Worm (Caenorhabditis elegans) whole organism, young adult: ENCODE measurements around the gene sre-7.
A peak's percentile ranks its signal among the peaks of the same experiment; 100 is the strongest.

ENCODE experiments used
- B0019.2 ChIP-seq: fragments of 200-800 bp; sonication (Bioruptor generic); conservative IDR thresholded peaks from 2 replicates; pipeline ENCODE4 v1.3.6; 2022; ENCODE audit warnings: missing genetic modification reagents, missing genetic modification characterization, missing compliant biosample characterization
- B0035.1 ChIP-seq: sonication (generic microtip); optimal IDR thresholded peaks from 2 replicates; lab custom pipeline; 2016; ENCODE audit warnings: missing genetic modification characterization, mild to moderate bottlenecking, missing compliant biosample characterization, missing genotype, missing genetic modification reagents
- F33H1.4 ChIP-seq: fragments of 200-800 bp; sonication (Bioruptor generic); IDR thresholded peaks from 2 replicates; pipeline ENCODE4 v1.3.6; 2022; ENCODE audit warnings: missing genetic modification reagents, missing genetic modification characterization, missing compliant biosample characterization
- F39B2.1 ChIP-seq: fragments of 200-800 bp; sonication (Bioruptor generic); IDR thresholded peaks from 2 replicates; pipeline ENCODE4 v1.3.6; 2022; ENCODE audit warnings: missing genetic modification reagents, missing genetic modification characterization, missing compliant biosample characterization
- F49E8.2 ChIP-seq: sonication (generic microtip); optimal IDR thresholded peaks from 3 replicates; lab custom pipeline; 2017; ENCODE audit warnings: missing genetic modification characterization, mild to moderate bottlenecking, missing compliant biosample characterization, antibody characterized with exemption, moderate library complexity; ENCODE audit not compliant: insufficient read depth
- F52B5.7 ChIP-seq: sonication (generic microtip); optimal IDR thresholded peaks from 2 replicates; lab custom pipeline; 2016; ENCODE audit warnings: mild to moderate bottlenecking, missing genetic modification characterization, missing compliant biosample characterization
- K11D2.4 ChIP-seq: fragments of 200-800 bp; sonication (Bioruptor generic); IDR thresholded peaks from 2 replicates; pipeline ENCODE4 v1.3.6; 2022; ENCODE audit warnings: missing genetic modification reagents, missing genetic modification characterization, missing compliant biosample characterization
- K12H6.12 ChIP-seq: fragments of 200-800 bp; sonication (Bioruptor generic); optimal IDR thresholded peaks from 2 replicates; lab custom pipeline; 2018; ENCODE audit warnings: mild to moderate bottlenecking, missing genetic modification characterization, missing compliant biosample characterization
- attf-3 ChIP-seq: fragments of 200-800 bp; sonication (Bioruptor generic); conservative IDR thresholded peaks from 2 replicates; pipeline ENCODE4 v1.3.6; 2022; ENCODE audit warnings: missing genetic modification reagents, missing genetic modification characterization, missing compliant biosample characterization
- bed-2 ChIP-seq: fragments of 200-800 bp; sonication (Bioruptor generic); IDR thresholded peaks from 2 replicates; pipeline ENCODE4 v1.3.6; 2022; ENCODE audit warnings: missing genetic modification reagents, missing genetic modification characterization, missing compliant biosample characterization
- ccch-3 ChIP-seq: fragments of 200-800 bp; sonication (Bioruptor generic); optimal IDR thresholded peaks from 2 replicates; lab custom pipeline; 2018; ENCODE audit warnings: mild to moderate bottlenecking, missing genetic modification characterization, missing compliant biosample characterization
- cebp-2 ChIP-seq: fragments of 200-800 bp; sonication (Bioruptor generic); IDR thresholded peaks from 2 replicates; pipeline ENCODE4 v1.3.6; 2022; ENCODE audit warnings: missing genetic modification characterization, missing compliant biosample characterization
- ceh-100 ChIP-seq: fragments of 200-800 bp; sonication (Bioruptor generic); IDR thresholded peaks from 2 replicates; pipeline ENCODE4 v1.3.6; 2022; ENCODE audit warnings: missing genetic modification reagents, missing genetic modification characterization, missing compliant biosample characterization
- chd-7 ChIP-seq: sonication (generic microtip); optimal IDR thresholded peaks from 2 replicates; lab custom pipeline; 2016; ENCODE audit warnings: mild to moderate bottlenecking, missing genetic modification characterization, moderate library complexity, missing compliant biosample characterization
- dox-1 ChIP-seq: fragments of 200-800 bp; sonication (Bioruptor generic); IDR thresholded peaks from 2 replicates; pipeline ENCODE4 v1.3.6; 2022; ENCODE audit warnings: missing genetic modification reagents, missing genetic modification characterization, missing compliant biosample characterization
- dpl-1 ChIP-seq: fragments of 150-350 bp; optimal IDR thresholded peaks from 2 replicates; lab custom pipeline; 2014; ENCODE audit warnings: missing biosample characterization, missing genetic modification reagents, missing genetic modification characterization
- egl-44 ChIP-seq: fragments of 200-800 bp; sonication (Bioruptor generic); IDR thresholded peaks from 2 replicates; pipeline ENCODE4 v1.3.6; 2022; ENCODE audit warnings: missing genetic modification reagents, missing genetic modification characterization, missing compliant biosample characterization
- egrh-3 ChIP-seq: fragments of 200-800 bp; sonication (Bioruptor generic); IDR thresholded peaks from 2 replicates; pipeline ENCODE4 v1.3.6; 2022; ENCODE audit warnings: missing genetic modification reagents, missing genetic modification characterization, missing compliant biosample characterization
- fkh-3 ChIP-seq: sonication (generic microtip); optimal IDR thresholded peaks from 2 replicates; lab custom pipeline; 2016; ENCODE audit warnings: mild to moderate bottlenecking, missing genetic modification characterization, missing compliant biosample characterization
- gei-17 ChIP-seq: fragments of 200-800 bp; sonication (Bioruptor generic); optimal IDR thresholded peaks from 2 replicates; lab custom pipeline; 2018; ENCODE audit warnings: mild to moderate bottlenecking, missing genetic modification characterization, missing compliant biosample characterization
- hmg-1.2 ChIP-seq: fragments of 200-800 bp; sonication (Bioruptor generic); IDR thresholded peaks from 2 replicates; pipeline ENCODE4 v1.3.6; 2022; ENCODE audit warnings: missing genetic modification reagents, missing genetic modification characterization, missing compliant biosample characterization
- hsf-1 ChIP-seq: fragments of 200-800 bp; sonication (Bioruptor generic); IDR thresholded peaks from 2 replicates; pipeline ENCODE4 v1.3.6; 2022; ENCODE audit warnings: missing genetic modification reagents, missing genetic modification characterization, missing compliant biosample characterization
- let-607 ChIP-seq, 2 experiments: fragments of 200-800 bp in 1 of 2; sonication (Bioruptor generic) in 1 of 2; sonication (generic microtip) in 1 of 2; optimal IDR thresholded peaks; 2 replicates each; lab custom pipeline; 2016 to 2018; ENCODE audit warnings: mild to moderate bottlenecking in 2 of 2, missing compliant biosample characterization in 2 of 2, missing genetic modification characterization in 2 of 2, moderate library complexity in 2 of 2, missing genotype in 1 of 2
- lin-54 ChIP-seq: fragments of 200-800 bp; sonication (Bioruptor generic); optimal IDR thresholded peaks from 2 replicates; lab custom pipeline; 2018; ENCODE audit warnings: mild to moderate bottlenecking, missing genetic modification characterization, missing compliant biosample characterization
- lir-1 ChIP-seq: fragments of 200-800 bp; sonication (Bioruptor generic); conservative IDR thresholded peaks from 2 replicates; pipeline ENCODE4 v1.3.6; 2022; ENCODE audit warnings: missing genetic modification reagents, missing genetic modification characterization, missing compliant biosample characterization
- madf-3 ChIP-seq: fragments of 200-800 bp; sonication (Bioruptor generic); IDR thresholded peaks from 2 replicates; pipeline ENCODE4 v1.3.6; 2022; ENCODE audit warnings: missing genetic modification reagents, missing genetic modification characterization, missing compliant biosample characterization
- madf-6 ChIP-seq: fragments of 200-800 bp; sonication (Bioruptor generic); IDR thresholded peaks from 2 replicates; pipeline ENCODE4 v1.3.6; 2022; ENCODE audit warnings: missing genetic modification reagents, missing genetic modification characterization, missing compliant biosample characterization
- madf-8 ChIP-seq: fragments of 200-800 bp; sonication (Bioruptor generic); conservative IDR thresholded peaks from 2 replicates; pipeline ENCODE4 v1.3.6; 2022; ENCODE audit warnings: missing genetic modification reagents, missing genetic modification characterization, missing compliant biosample characterization
- mcd-1 ChIP-seq: fragments of 200-800 bp; sonication (Bioruptor generic); IDR thresholded peaks from 2 replicates; pipeline ENCODE4 v1.3.6; 2022; ENCODE audit warnings: missing genetic modification reagents, missing genetic modification characterization, missing compliant biosample characterization
- nfya-1 ChIP-seq: sonication (generic microtip); optimal IDR thresholded peaks from 2 replicates; lab custom pipeline; 2017; ENCODE audit warnings: antibody characterized with exemption, missing compliant biosample characterization, missing genetic modification characterization, borderline replicate concordance; ENCODE audit not compliant: insufficient read depth
- rec-8 ChIP-seq, 2 experiments: sonication (generic microtip); optimal IDR thresholded peaks; 2 replicates each; lab custom pipeline; 2016; ENCODE audit warnings: mild to moderate bottlenecking in 2 of 2, missing genetic modification characterization in 2 of 2, missing genetic modification reagents in 2 of 2, missing genotype in 2 of 2, missing biosample characterization in 1 of 2, missing compliant biosample characterization in 1 of 2, moderate library complexity in 1 of 2
- repo-1 ChIP-seq: sonication (generic microtip); optimal IDR thresholded peaks from 2 replicates; lab custom pipeline; 2017; ENCODE audit warnings: mild to moderate bottlenecking, missing genetic modification characterization, missing compliant biosample characterization
- snpc-1.1 ChIP-seq: sonication (generic microtip); optimal IDR thresholded peaks from 2 replicates; lab custom pipeline; 2017; ENCODE audit warnings: missing genetic modification characterization, mild to moderate bottlenecking, missing compliant biosample characterization, antibody characterized with exemption, moderate library complexity, missing genotype, missing genetic modification reagents; ENCODE audit not compliant: insufficient read depth
- snpc-3.4 ChIP-seq: sonication (generic microtip); optimal IDR thresholded peaks from 2 replicates; lab custom pipeline; 2017; ENCODE audit warnings: missing genetic modification characterization, mild to moderate bottlenecking, missing compliant biosample characterization, antibody characterized with exemption, moderate library complexity, missing genotype, missing genetic modification reagents
- snpc-4 ChIP-seq, 5 experiments: fragments of 150-350 bp in 1 of 5; sonication (generic microtip) in 4 of 5; optimal IDR thresholded peaks; 2 replicates each; lab custom pipeline; 2014 to 2018; ENCODE audit warnings: missing genetic modification characterization in 5 of 5, missing biosample characterization in 3 of 5, antibody characterized with exemption in 2 of 5, mild to moderate bottlenecking in 2 of 5, missing compliant biosample characterization in 2 of 5, missing genotype in 2 of 5, moderate library complexity in 2 of 5, missing genetic modification reagents in 1 of 5
- xnd-1 ChIP-seq: sonication (generic microtip); optimal IDR thresholded peaks from 2 replicates; lab custom pipeline; 2016; ENCODE audit warnings: missing genotype, missing genetic modification reagents, missing genetic modification characterization, missing compliant biosample characterization
- zim-3 ChIP-seq: sonication (generic microtip); optimal IDR thresholded peaks from 2 replicates; lab custom pipeline; 2017; ENCODE audit warnings: mild to moderate bottlenecking, missing genetic modification characterization, moderate library complexity, missing compliant biosample characterization
- ztf-18 ChIP-seq: sonication (generic microtip); optimal IDR thresholded peaks from 2 replicates; lab custom pipeline; 2016; ENCODE audit warnings: missing genotype, mild to moderate bottlenecking, missing genetic modification characterization, missing compliant biosample characterization
- ztf-25 ChIP-seq: fragments of 200-800 bp; sonication (Bioruptor generic); IDR thresholded peaks from 2 replicates; pipeline ENCODE4 v1.3.6; 2022; ENCODE audit warnings: missing genetic modification reagents, missing genetic modification characterization, missing compliant biosample characterization
- ztf-6 ChIP-seq: fragments of 200-800 bp; sonication (Bioruptor generic); IDR thresholded peaks from 2 replicates; pipeline ENCODE4 v1.3.6; 2022; ENCODE audit warnings: missing genetic modification reagents, missing genetic modification characterization, missing compliant biosample characterization

Gene sre-7

DNA sequence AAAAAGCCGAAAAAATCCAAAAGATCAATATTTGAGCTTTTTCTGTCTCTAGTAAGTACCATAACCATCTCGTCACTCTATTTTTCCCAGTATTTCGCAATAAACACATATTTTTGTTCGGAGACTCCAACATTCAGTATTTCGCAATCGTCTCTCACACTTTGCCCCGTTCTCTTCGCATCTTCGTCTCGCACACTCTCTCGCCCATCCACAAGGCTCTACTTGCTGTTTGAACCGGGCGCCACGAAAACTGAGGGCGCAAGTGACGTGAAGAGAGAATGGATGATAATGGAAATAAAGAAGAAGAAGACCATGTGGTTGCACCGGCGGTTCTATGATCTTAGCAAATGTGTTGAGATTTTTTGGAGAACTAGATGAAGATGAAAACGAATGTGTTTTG lies 43.9 kb upstream of the sre-7 start (continued):
- no peak for TF ChIP-seq xnd-1
- no peak for TF ChIP-seq rec-8 (tag; optimal IDR thresholded peaks at IDR 0.05; lab: Kevin White, UChicago)
- TF ChIP-seq F33H1.4 (GFP tag; lab: Robert Waterston, UW), result no peak
- TF ChIP-seq snpc-3.4, result no peak
- no peak for TF ChIP-seq cebp-2 (GFP tag; lab: Robert Waterston, UW)
- peak; percentile 26; the same call in 1 of the 2 replicates for TF ChIP-seq hsf-1 (GFP tag; lab: Robert Waterston, UW)
- TF ChIP-seq nfya-1 (tag; lab: Kevin White, UChicago), result no peak
- TF ChIP-seq zim-3 (tag; lab: Kevin White, UChicago), result no peak
- no peak for TF ChIP-seq madf-6 (GFP tag; lab: Robert Waterston, UW)
- no peak for TF ChIP-seq madf-8 (GFP tag; lab: Robert Waterston, UW)
- no peak for TF ChIP-seq ccch-3
- peak; percentile 77 to 80 for TF ChIP-seq let-607 (tag; optimal IDR thresholded peaks at IDR 0.05; lab: Kevin White, UChicago)
- TF ChIP-seq repo-1 (tag; lab: Kevin White, UChicago), result peak; percentile 15
- peak; percentile 20; the same call in 1 of the 2 replicates for TF ChIP-seq lir-1
- no peak for TF ChIP-seq dpl-1 (GFP tag; lab: Kevin White, UChicago)
- TF ChIP-seq F52B5.7 (tag; lab: Kevin White, UChicago), result no peak
- TF ChIP-seq egl-44 (GFP tag; lab: Robert Waterston, UW), result no peak
- TF ChIP-seq K11D2.4 (GFP tag; lab: Robert Waterston, UW), result peak; percentile 80
- no peak for TF ChIP-seq B0019.2 (GFP tag; lab: Robert Waterston, UW)
- no peak for TF ChIP-seq bed-2
- no peak for TF ChIP-seq madf-3
- no peak for TF ChIP-seq B0035.1
- peak; percentile 63 for TF ChIP-seq ceh-100
- no peak for TF ChIP-seq F49E8.2
- TF ChIP-seq snpc-1.1 (tag; lab: Kevin White, UChicago), result no peak
- no peak for TF ChIP-seq attf-3 (GFP tag; lab: Robert Waterston, UW)
- TF ChIP-seq lin-54 (GFP tag; lab: Kevin White, UChicago), result peak; percentile 67
- TF ChIP-seq F39B2.1 (GFP tag; lab: Robert Waterston, UW), result no peak
- no peak for TF ChIP-seq snpc-4 (GFP tag; optimal IDR thresholded peaks at IDR 0.05; lab: Kevin White, UChicago)
- TF ChIP-seq snpc-4 (tag; optimal IDR thresholded peaks at IDR 0.05; lab: Kevin White, UChicago), result peak; percentile 38 to 69 (median 57)
- no peak for TF ChIP-seq ztf-6 (GFP tag; lab: Robert Waterston, UW)
- peak; percentile 66 for TF ChIP-seq gei-17 (GFP tag; lab: Kevin White, UChicago)
- TF ChIP-seq ztf-25 (GFP tag; lab: Robert Waterston, UW), result no peak
- TF ChIP-seq K12H6.12, result peak; percentile 97
- no peak for TF ChIP-seq fkh-3 (tag; lab: Kevin White, UChicago)
- TF ChIP-seq chd-7 (tag; lab: Kevin White, UChicago), result peak; percentile 87

DNA sequence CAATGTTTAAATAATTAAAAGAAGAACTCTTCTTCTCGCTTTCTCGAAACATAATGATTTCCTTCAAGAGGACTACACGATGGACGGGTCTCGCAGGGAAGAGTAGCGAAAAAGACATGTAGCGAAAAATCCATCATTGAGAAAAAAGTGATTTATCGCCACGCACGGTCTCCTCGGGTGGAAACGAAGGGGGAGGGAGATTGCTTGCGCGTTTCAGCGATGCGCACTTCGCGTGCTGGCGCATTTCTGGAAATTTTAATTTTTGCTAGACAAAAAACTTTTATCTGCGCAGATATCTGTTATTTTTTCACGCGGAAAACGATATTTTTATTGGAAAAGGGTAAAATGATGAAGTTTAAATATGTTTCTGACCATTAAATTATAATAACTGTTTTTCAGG lies 40.2 kb upstream of the sre-7 start:
- TF ChIP-seq egrh-3 (GFP tag; lab: Robert Waterston, UW) (peak; percentile 71), hmg-1.2 (GFP tag; lab: Robert Waterston, UW) (0 out of 2 replicates have a peak, but pooled peaks have one; percentile 7), ztf-18 (tag; lab: Kevin White, UChicago) (peak; percentile 7), dox-1 (GFP tag; lab: Robert Waterston, UW) (peak; percentile 67), mcd-1 (GFP tag; lab: Robert Waterston, UW) (peak; percentile 73), F33H1.4 (GFP tag; lab: Robert Waterston, UW) (0 out of 2 replicates have a peak, but pooled peaks have one; percentile 12)
